Worm (Caenorhabditis elegans) whole organism, L1 larva: ENCODE measurements around the gene cdr-4.

ENCODE experiments used
- C04F5.9 ChIP-seq: sonication (generic microtip); optimal IDR thresholded peaks from 2 replicates; lab custom pipeline; 2016; ENCODE audit warnings: missing genetic modification characterization, missing compliant biosample characterization
- C34B4.2 ChIP-seq: sonication (generic microtip); optimal IDR thresholded peaks from 2 replicates; lab custom pipeline; 2017; ENCODE audit warnings: mild to moderate bottlenecking, missing genetic modification characterization, missing compliant biosample characterization
- F16B12.6 ChIP-seq: fragments of 150-350 bp; optimal IDR thresholded peaks from 2 replicates; lab custom pipeline; 2014; ENCODE audit warnings: missing biosample characterization, missing genetic modification characterization
- blmp-1 ChIP-seq: fragments of 150-350 bp; optimal IDR thresholded peaks from 2 replicates; lab custom pipeline; 2014; ENCODE audit warnings: missing biosample characterization, missing genetic modification characterization
- ceh-63 ChIP-seq: fragments of 200-800 bp; sonication (Bioruptor generic); optimal IDR thresholded peaks from 2 replicates; lab custom pipeline; 2018; ENCODE audit warnings: mild to moderate bottlenecking, missing genetic modification characterization, missing compliant biosample characterization
- ceh-8 ChIP-seq: fragments of 200-800 bp; sonication (Bioruptor generic); optimal IDR thresholded peaks from 2 replicates; lab custom pipeline; 2018; ENCODE audit warnings: mild to moderate bottlenecking, missing genetic modification characterization, moderate library complexity, missing compliant biosample characterization
- ceh-82 ChIP-seq, 3 experiments: fragments of 150-350 bp in 1 of 3; sonication (generic microtip) in 2 of 3; optimal IDR thresholded peaks; 2 replicates each; lab custom pipeline; 2014 to 2017; ENCODE audit warnings: missing biosample characterization in 3 of 3, missing genetic modification characterization in 3 of 3
- ceh-88 ChIP-seq: fragments of 200-800 bp; sonication (Bioruptor generic); IDR thresholded peaks from 2 replicates; pipeline ENCODE4 v1.3.6; 2022; ENCODE audit warnings: missing genetic modification characterization, missing compliant biosample characterization
- ceh-90 ChIP-seq: sonication (generic microtip); optimal IDR thresholded peaks from 2 replicates; lab custom pipeline; 2016; ENCODE audit warnings: missing genetic modification characterization, missing compliant biosample characterization
- dpl-1 ChIP-seq, 3 experiments: fragments of 150-350 bp in 2 of 3; sonication (generic microtip) in 1 of 3; optimal IDR thresholded peaks; 2 replicates each; lab custom pipeline; 2014 to 2017; ENCODE audit warnings: missing biosample characterization in 3 of 3, missing genetic modification characterization in 3 of 3, missing genetic modification reagents in 3 of 3
- efl-1 ChIP-seq, 4 experiments: fragments of 150-350 bp; optimal IDR thresholded peaks in 3 of 4; peaks in 1 of 4; 1 replicate in 1 of 4; 2 replicates in 3 of 4; lab custom pipeline; 2014; ENCODE audit warnings: missing biosample characterization in 2 of 4, missing genetic modification characterization in 2 of 4, missing genetic modification reagents in 2 of 4
- efl-3 ChIP-seq: fragments of 200-800 bp; sonication (Bioruptor generic); optimal IDR thresholded peaks from 2 replicates; lab custom pipeline; 2018; ENCODE audit warnings: mild to moderate bottlenecking, missing genetic modification characterization, missing compliant biosample characterization
- elt-2 ChIP-seq: sonication (generic microtip); optimal IDR thresholded peaks from 2 replicates; lab custom pipeline; 2016; ENCODE audit warnings: missing genetic modification characterization, mild to moderate bottlenecking, inconsistent platforms, missing compliant biosample characterization, missing genetic modification reagents
- ets-5 ChIP-seq: fragments of 200-800 bp; sonication (Bioruptor generic); IDR thresholded peaks from 2 replicates; pipeline ENCODE4 v1.3.6; 2022; ENCODE audit warnings: missing genetic modification characterization, missing compliant biosample characterization
- fkh-4 ChIP-seq: sonication (generic microtip); optimal IDR thresholded peaks from 2 replicates; lab custom pipeline; 2016; ENCODE audit warnings: missing compliant biosample characterization, missing genetic modification characterization, borderline replicate concordance
- fkh-8 ChIP-seq: sonication (generic microtip); optimal IDR thresholded peaks from 2 replicates; lab custom pipeline; 2016; ENCODE audit warnings: mild to moderate bottlenecking, missing genetic modification characterization, missing compliant biosample characterization
- fos-1 ChIP-seq: fragments of 150-350 bp; optimal IDR thresholded peaks from 2 replicates; lab custom pipeline; 2014; ENCODE audit warnings: missing biosample characterization, missing genetic modification characterization
- grh-1 ChIP-seq: fragments of 200-800 bp; sonication (Bioruptor generic); IDR thresholded peaks from 2 replicates; pipeline ENCODE4 v1.3.6; 2022; ENCODE audit warnings: missing genetic modification reagents, missing genetic modification characterization, missing compliant biosample characterization
- hlh-4 ChIP-seq: sonication (generic microtip); optimal IDR thresholded peaks from 2 replicates; lab custom pipeline; 2016; ENCODE audit warnings: mild to moderate bottlenecking, missing genetic modification characterization, missing compliant biosample characterization
- hpl-2 ChIP-seq: fragments of 150-350 bp; optimal IDR thresholded peaks from 2 replicates; lab custom pipeline; 2014; ENCODE audit warnings: missing biosample characterization, missing genetic modification reagents, missing genetic modification characterization
- jun-1 ChIP-seq: fragments of 150-350 bp; optimal IDR thresholded peaks from 2 replicates; lab custom pipeline; 2014; ENCODE audit warnings: missing biosample characterization, missing genetic modification reagents, missing genetic modification characterization
- lin-13 ChIP-seq: fragments of 150-350 bp; optimal IDR thresholded peaks from 2 replicates; lab custom pipeline; 2014; ENCODE audit warnings: missing biosample characterization, missing genetic modification reagents, missing genetic modification characterization
- lin-14 ChIP-seq: fragments of 200-800 bp; sonication (Bioruptor generic); optimal IDR thresholded peaks from 2 replicates; lab custom pipeline; 2018; ENCODE audit warnings: mild to moderate bottlenecking, missing genetic modification characterization, moderate library complexity, missing compliant biosample characterization
- lin-35 ChIP-seq, 2 experiments: fragments of 150-350 bp; optimal IDR thresholded peaks; 2 replicates each; lab custom pipeline; 2014; ENCODE audit warnings: missing biosample characterization in 2 of 2, missing genetic modification characterization in 2 of 2, missing genetic modification reagents in 2 of 2
- lsy-2 ChIP-seq, 2 experiments: fragments of 150-350 bp; optimal IDR thresholded peaks; 2 replicates each; lab custom pipeline; 2014; ENCODE audit warnings: missing biosample characterization in 2 of 2, missing genetic modification characterization in 2 of 2
- mab-9 ChIP-seq: fragments of 200-800 bp; sonication (Bioruptor generic); IDR thresholded peaks from 2 replicates; pipeline ENCODE4 v1.3.6; 2022; ENCODE audit warnings: missing genetic modification reagents, missing genetic modification characterization, missing compliant biosample characterization
- mep-1 ChIP-seq: fragments of 150-350 bp; optimal IDR thresholded peaks from 2 replicates; lab custom pipeline; 2014; ENCODE audit warnings: missing biosample characterization, missing genetic modification characterization
- nhr-19 ChIP-seq: fragments of 200-800 bp; sonication (Bioruptor generic); conservative IDR thresholded peaks from 2 replicates; pipeline ENCODE4 v1.3.6; 2022; ENCODE audit warnings: missing genetic modification characterization, missing compliant biosample characterization
- nhr-20 ChIP-seq: sonication (generic microtip); optimal IDR thresholded peaks from 2 replicates; lab custom pipeline; 2016; ENCODE audit warnings: mild to moderate bottlenecking, missing genetic modification characterization, missing compliant biosample characterization
- nhr-237 ChIP-seq: fragments of 150-350 bp; optimal IDR thresholded peaks from 2 replicates; lab custom pipeline; 2014; ENCODE audit warnings: missing biosample characterization, missing genetic modification characterization
- nhr-28 ChIP-seq: fragments of 150-350 bp; optimal IDR thresholded peaks from 2 replicates; lab custom pipeline; 2014; ENCODE audit warnings: missing biosample characterization, missing genetic modification characterization
- nhr-71 ChIP-seq: sonication (generic microtip); optimal IDR thresholded peaks from 2 replicates; lab custom pipeline; 2016; ENCODE audit warnings: mild to moderate bottlenecking, missing genetic modification characterization, moderate library complexity, missing compliant biosample characterization
- nhr-77 ChIP-seq: fragments of 150-350 bp; optimal IDR thresholded peaks from 2 replicates; lab custom pipeline; 2014; ENCODE audit warnings: missing biosample characterization, missing genetic modification characterization
- pag-3 ChIP-seq: sonication (generic microtip); optimal IDR thresholded peaks from 2 replicates; lab custom pipeline; 2017; ENCODE audit warnings: missing genetic modification characterization, mild to moderate bottlenecking, missing compliant biosample characterization, antibody characterized with exemption, borderline replicate concordance; ENCODE audit not compliant: insufficient read depth
- pax-3 ChIP-seq: fragments of 200-800 bp; sonication (Bioruptor generic); optimal IDR thresholded peaks from 2 replicates; lab custom pipeline; 2018; ENCODE audit warnings: mild to moderate bottlenecking, missing genetic modification characterization, moderate library complexity, missing compliant biosample characterization
- snpc-4 ChIP-seq: fragments of 150-350 bp; optimal IDR thresholded peaks from 2 replicates; lab custom pipeline; 2014; ENCODE audit warnings: missing biosample characterization, missing genetic modification characterization
- sox-4 ChIP-seq: sonication (generic microtip); optimal IDR thresholded peaks from 2 replicates; lab custom pipeline; 2016; ENCODE audit warnings: missing genetic modification characterization, missing compliant biosample characterization
- sup-37 ChIP-seq: fragments of 200-800 bp; sonication (Bioruptor generic); optimal IDR thresholded peaks from 2 replicates; lab custom pipeline; 2018; ENCODE audit warnings: mild to moderate bottlenecking, missing genetic modification characterization, missing compliant biosample characterization
- swsn-7 ChIP-seq: sonication (generic microtip); optimal IDR thresholded peaks from 2 replicates; lab custom pipeline; 2016; ENCODE audit warnings: missing genetic modification characterization, missing compliant biosample characterization
- tlp-1 ChIP-seq: fragments of 150-350 bp; optimal IDR thresholded peaks from 2 replicates; lab custom pipeline; 2014; ENCODE audit warnings: missing biosample characterization, missing genetic modification characterization
- unc-30 ChIP-seq: sonication (generic microtip); optimal IDR thresholded peaks from 2 replicates; lab custom pipeline; 2017; ENCODE audit warnings: missing biosample characterization, missing genetic modification characterization
- unc-62 ChIP-seq: fragments of 150-350 bp; optimal IDR thresholded peaks from 2 replicates; lab custom pipeline; 2014; ENCODE audit warnings: missing biosample characterization, missing genetic modification reagents, missing genetic modification characterization
- xbp-1 ChIP-seq: sonication (generic microtip); optimal IDR thresholded peaks from 2 replicates; lab custom pipeline; 2016; ENCODE audit warnings: missing genetic modification characterization, missing compliant biosample characterization
- zag-1 ChIP-seq: fragments of 150-350 bp; optimal IDR thresholded peaks from 2 replicates; lab custom pipeline; 2014; ENCODE audit warnings: missing biosample characterization, missing genetic modification characterization
- ztf-11 ChIP-seq, 2 experiments: sonication (generic microtip); optimal IDR thresholded peaks; 2 replicates each; lab custom pipeline; 2016 to 2017; ENCODE audit warnings: missing genetic modification characterization in 2 of 2, missing biosample characterization in 1 of 2, missing compliant biosample characterization in 1 of 2
- ztf-4 ChIP-seq: fragments of 150-350 bp; optimal IDR thresholded peaks from 2 replicates; lab custom pipeline; 2014; ENCODE audit warnings: missing biosample characterization, missing genetic modification characterization

cdr-4 gene

ce11 chrV:12402355-12402754, 6.1 kb downstream of the cdr-4 start, which contains the start of gene K01D12.8:
TSS of gene K01D12.8 (plus strand) at chrV:12402655.
- no peak for TF ChIP-seq fkh-4 (tag; lab: Kevin White, UChicago)
- no peak for TF ChIP-seq ceh-88 (GFP tag; lab: Robert Waterston, UW)
- TF ChIP-seq hlh-4 (tag; lab: Kevin White, UChicago): no peak
- no peak for TF ChIP-seq mab-9 (GFP tag; lab: Robert Waterston, UW)
- TF ChIP-seq C34B4.2: no peak
- TF ChIP-seq nhr-237 (tag; lab: Kevin White, UChicago): no peak
- TF ChIP-seq mep-1 (tag; lab: Kevin White, UChicago): no peak
- no peak for TF ChIP-seq sup-37
- TF ChIP-seq jun-1 (tag; lab: Kevin White, UChicago): no peak
- no peak for TF ChIP-seq sox-4 (tag; lab: Kevin White, UChicago)
- no peak for TF ChIP-seq fos-1 (tag; lab: Kevin White, UChicago)
- TF ChIP-seq ceh-63 (GFP tag; lab: Kevin White, UChicago): no peak
- TF ChIP-seq ztf-4 (tag; lab: Kevin White, UChicago): no peak
- TF ChIP-seq efl-1 (optimal IDR thresholded peaks at IDR 0.05; lab: Kevin White, UChicago): no peak
- no peak for TF ChIP-seq efl-1 (GFP tag; optimal IDR thresholded peaks at IDR 0.05 in 1 of 2; lab: Kevin White, UChicago)
- TF ChIP-seq fkh-8 (tag; lab: Kevin White, UChicago): no peak
- no peak for TF ChIP-seq ztf-11 (tag; optimal IDR thresholded peaks at IDR 0.05; lab: Kevin White, UChicago)
- TF ChIP-seq tlp-1: no peak
- TF ChIP-seq nhr-28 (tag; lab: Kevin White, UChicago): no peak
- TF ChIP-seq pax-3 (tag; lab: Kevin White, UChicago): no peak
- no peak for TF ChIP-seq elt-2 (tag; lab: Kevin White, UChicago)
- TF ChIP-seq, all 84 proteins: peak for 0

- TF ChIP-seq C04F5.9 (tag; lab: Kevin White, UChicago) (no peak), lsy-2 (tag; optimal IDR thresholded peaks at IDR 0.05; lab: Kevin White, UChicago) (no peak), hpl-2 (GFP tag; lab: Kevin White, UChicago) (no peak)
These were observed 7.0 kb downstream of the cdr-4 start, which contains the start of gene K01D12.7 for ce11 chrV:12401383-12401782. TSS of gene K01D12.7 (minus strand) at chrV:12401483.

- TF ChIP-seq ceh-88 (GFP tag; lab: Robert Waterston, UW): no peak
- no peak for TF ChIP-seq unc-62 (GFP tag; lab: Kevin White, UChicago)
- TF ChIP-seq ceh-90: no peak
- TF ChIP-seq ztf-11 (tag; optimal IDR thresholded peaks at IDR 0.05; lab: Kevin White, UChicago): no peak
- no peak for TF ChIP-seq ets-5
- TF ChIP-seq ceh-8 (GFP tag; lab: Kevin White, UChicago): no peak
- no peak for TF ChIP-seq zag-1 (tag; lab: Kevin White, UChicago)
- TF ChIP-seq snpc-4 (tag; lab: Kevin White, UChicago): no peak
- TF ChIP-seq elt-2 (tag; lab: Kevin White, UChicago): peak; percentile 34
- no peak for TF ChIP-seq lin-13 (GFP tag; lab: Kevin White, UChicago)
- no peak for TF ChIP-seq C34B4.2
- TF ChIP-seq fkh-8 (tag; lab: Kevin White, UChicago): no peak
- TF ChIP-seq dpl-1 (GFP tag; optimal IDR thresholded peaks at IDR 0.05; lab: Kevin White, UChicago): peak; percentile 37 to 55 (median 46)
- peak; percentile 42 for TF ChIP-seq nhr-71
- no peak for TF ChIP-seq unc-30 (tag; lab: Kevin White, UChicago)
- no peak for TF ChIP-seq grh-1 (GFP tag; lab: Robert Waterston, UW)
- no peak for TF ChIP-seq pag-3 (tag; lab: Kevin White, UChicago)
- peak in 2 of 3 experiments; percentile 8 to 11 for TF ChIP-seq ceh-82 (tag; optimal IDR thresholded peaks at IDR 0.05; lab: Kevin White, UChicago)
- no peak for TF ChIP-seq nhr-77 (tag; lab: Kevin White, UChicago)
- TF ChIP-seq mab-9 (GFP tag; lab: Robert Waterston, UW): no peak
- peak; percentile 59 for TF ChIP-seq mep-1 (tag; lab: Kevin White, UChicago)
- TF ChIP-seq lin-14 (GFP tag; lab: Kevin White, UChicago): no peak
- no peak for TF ChIP-seq F16B12.6 (tag; lab: Kevin White, UChicago)
- no peak for TF ChIP-seq nhr-28 (tag; lab: Kevin White, UChicago)
- no peak for TF ChIP-seq pax-3 (tag; lab: Kevin White, UChicago)
- peak; percentile 31 to 60 for TF ChIP-seq efl-1 (optimal IDR thresholded peaks at IDR 0.05; lab: Kevin White, UChicago)
- peak; percentile 50 to 93 for TF ChIP-seq efl-1 (GFP tag; optimal IDR thresholded peaks at IDR 0.05 in 1 of 2; lab: Kevin White, UChicago)
- TF ChIP-seq nhr-20: peak; percentile 46
- no peak for TF ChIP-seq hlh-4 (tag; lab: Kevin White, UChicago)
- no peak for TF ChIP-seq efl-3 (GFP tag; lab: Kevin White, UChicago)
- peak; percentile 25 for TF ChIP-seq blmp-1 (tag; lab: Kevin White, UChicago)
- TF ChIP-seq lin-35 (GFP tag; optimal IDR thresholded peaks at IDR 0.05; lab: Kevin White, UChicago): peak; percentile 26 to 63
- peak; percentile 22; the same call in 1 of the 2 replicates for TF ChIP-seq nhr-19
- TF ChIP-seq xbp-1 (tag; lab: Kevin White, UChicago): peak; percentile 32
- peak; percentile 43 for TF ChIP-seq swsn-7
These were observed 7.7 kb downstream of the cdr-4 start, which contains the start of the genes K01D12.20 and miga-1 for ce11 chrV:12400677-12401236. TSS of gene K01D12.20 (minus strand) at chrV:12400814. TSS of gene miga-1 (minus strand) at chrV:12400859.
